Fruit fly (Drosophila melanogaster) whole organism, pupa: Measurements from ENCODE around the gene CG31098.

ENCODE experiments used
- CG10348 ChIP-seq: fragments of 200-800 bp; sonication (Bioruptor generic); IDR thresholded peaks from 2 replicates; pipeline ENCODE4 v1.3.6; 2022; ENCODE audit warnings: missing biosample characterization, missing genetic modification characterization
- CG12605 ChIP-seq: fragments of 200-800 bp; sonication (Bioruptor generic); IDR thresholded peaks from 2 replicates; pipeline ENCODE4 v1.3.6; 2022; ENCODE audit warnings: missing biosample characterization, missing genetic modification characterization
- CG13204 ChIP-seq: fragments of 200-800 bp; sonication (Bioruptor generic); optimal IDR thresholded peaks from 2 replicates; lab custom pipeline; 2018; ENCODE audit warnings: missing biosample characterization, mild to moderate bottlenecking, missing genetic modification characterization, moderate library complexity
- CG14655 ChIP-seq: fragments of 200-800 bp; sonication (Bioruptor generic); optimal IDR thresholded peaks from 3 replicates; lab custom pipeline; 2017; ENCODE audit warnings: mild to moderate bottlenecking, missing biosample characterization, missing genetic modification reagents, missing genetic modification characterization
- CG15710 ChIP-seq: fragments of 200-800 bp; sonication (Bioruptor generic); optimal IDR thresholded peaks from 2 replicates; lab custom pipeline; 2018; ENCODE audit warnings: missing biosample characterization, mild to moderate bottlenecking, missing genetic modification characterization, moderate library complexity
- CG17806 ChIP-seq: fragments of 200-800 bp; sonication (Bioruptor generic); optimal IDR thresholded peaks from 2 replicates; lab custom pipeline; 2018; ENCODE audit warnings: missing biosample characterization, mild to moderate bottlenecking, missing genetic modification characterization, moderate library complexity
- CG32121 ChIP-seq: fragments of 200-800 bp; sonication (Bioruptor generic); IDR thresholded peaks from 2 replicates; pipeline ENCODE4 v1.3.6; 2022; ENCODE audit warnings: missing biosample characterization, missing genetic modification characterization
- CG34367 ChIP-seq: fragments of 200-800 bp; sonication (Bioruptor generic); optimal IDR thresholded peaks from 2 replicates; lab custom pipeline; 2018; ENCODE audit warnings: missing biosample characterization, mild to moderate bottlenecking, missing genetic modification characterization
- CG4496 ChIP-seq: fragments of 200-800 bp; sonication (Bioruptor generic); IDR thresholded peaks from 3 replicates; pipeline ENCODE4 v1.3.6; 2022; ENCODE audit warnings: missing biosample characterization, missing genetic modification characterization
- CG8159 ChIP-seq: fragments of 200-800 bp; sonication (Bioruptor generic); optimal IDR thresholded peaks from 3 replicates; lab custom pipeline; 2018; ENCODE audit warnings: missing biosample characterization, mild to moderate bottlenecking, missing genetic modification characterization, moderate library complexity
- CG8301 ChIP-seq: fragments of 200-800 bp; sonication (Bioruptor generic); optimal IDR thresholded peaks from 2 replicates; lab custom pipeline; 2018; ENCODE audit warnings: missing biosample characterization, mild to moderate bottlenecking, missing genetic modification characterization
- CG9948 ChIP-seq: fragments of 200-800 bp; sonication (Bioruptor generic); optimal IDR thresholded peaks from 2 replicates; lab custom pipeline; 2018; ENCODE audit warnings: missing biosample characterization, mild to moderate bottlenecking, missing genetic modification characterization, moderate library complexity
- D1 ChIP-seq: fragments of 200-800 bp; sonication (Bioruptor generic); optimal IDR thresholded peaks from 2 replicates; lab custom pipeline; 2018; ENCODE audit warnings: missing biosample characterization, mild to moderate bottlenecking, missing genetic modification characterization, moderate library complexity
- EcR ChIP-seq: fragments of 200-800 bp; sonication (Bioruptor generic); optimal IDR thresholded peaks from 3 replicates; lab custom pipeline; 2019; ENCODE audit warnings: missing biosample characterization, missing genetic modification characterization, mild to moderate bottlenecking, moderate library complexity, missing genetic modification reagents
- Ets98B ChIP-seq: fragments of 200-800 bp; sonication (Bioruptor generic); IDR thresholded peaks from 2 replicates; pipeline ENCODE4 v1.3.6; 2022; ENCODE audit warnings: missing biosample characterization, missing genetic modification characterization
- Pif1A ChIP-seq: fragments of 200-800 bp; sonication (Bioruptor generic); optimal IDR thresholded peaks from 3 replicates; lab custom pipeline; 2016; ENCODE audit warnings: missing biosample characterization, missing genetic modification characterization
- Pif1B ChIP-seq: fragments of 200-800 bp; sonication (Bioruptor generic); optimal IDR thresholded peaks from 3 replicates; lab custom pipeline; 2016; ENCODE audit warnings: missing biosample characterization, missing genetic modification characterization
- Snoo ChIP-seq: fragments of 200-800 bp; sonication (Bioruptor generic); optimal IDR thresholded peaks from 3 replicates; lab custom pipeline; 2017; ENCODE audit warnings: missing biosample characterization, mild to moderate bottlenecking, missing genetic modification characterization, inconsistent platforms
- fd96Ca ChIP-seq: fragments of 200-800 bp; sonication (Bioruptor generic); IDR thresholded peaks from 3 replicates; pipeline ENCODE4 v1.3.6; 2022; ENCODE audit warnings: missing biosample characterization, missing genetic modification characterization
- gl ChIP-seq: fragments of 200-800 bp; sonication (Bioruptor generic); optimal IDR thresholded peaks from 2 replicates; lab custom pipeline; 2018; ENCODE audit warnings: missing biosample characterization, mild to moderate bottlenecking, missing genetic modification characterization
- rn ChIP-seq: fragments of 200-800 bp; sonication (Bioruptor generic); IDR thresholded peaks from 2 replicates; pipeline ENCODE4 v1.3.6; 2022; ENCODE audit warnings: missing biosample characterization, missing genetic modification characterization

The CG31098 gene

dm6 chr3R:25321681-25322080 lies 28.9 kb upstream of the CG31098 start:
- TF ChIP-seq gl (tag; lab: Kevin White, UChicago) (no peak), CG9948 (no peak), CG34367 (tag; lab: Kevin White, UChicago) (no peak), CG17806 (tag; lab: Kevin White, UChicago) (no peak), D1 (tag; lab: Kevin White, UChicago) (no peak), CG8159 (no peak), CG10348 (GFP tag; lab: Robert Waterston, UW) (no peak), CG8301 (no peak), Snoo (tag; lab: Kevin White, UChicago) (no peak), Pif1B (GFP tag; lab: Kevin White, UChicago) (no peak), CG13204 (GFP tag; lab: Kevin White, UChicago) (no peak), EcR (GFP tag; lab: Kevin White, UChicago) (no peak), CG4496 (no peak)

DNA sequence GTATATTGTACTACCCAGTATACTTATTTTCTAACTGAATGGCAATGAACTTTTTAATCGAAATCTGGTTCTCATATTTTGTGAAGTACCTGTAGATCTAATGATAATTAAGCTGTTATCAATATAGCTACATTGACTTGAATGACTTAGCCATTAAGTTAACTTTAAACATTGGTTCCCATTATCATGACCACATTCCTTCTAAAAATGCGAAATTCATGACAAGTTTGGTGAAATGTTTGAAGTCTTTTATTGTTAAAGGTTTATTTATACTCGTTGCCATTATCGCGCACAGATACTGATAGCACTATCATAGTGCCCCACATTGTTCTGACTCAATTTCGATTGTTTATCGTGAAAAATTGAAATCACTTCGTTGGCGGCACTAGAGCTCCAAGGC lies 28.1 kb upstream of the CG31098 start:
- no peak for TF ChIP-seq D1 (tag; lab: Kevin White, UChicago)
- no peak for TF ChIP-seq CG8301
- no peak for TF ChIP-seq CG32121 (GFP tag; lab: Robert Waterston, UW)
- TF ChIP-seq gl (tag; lab: Kevin White, UChicago), result no peak
- TF ChIP-seq Pif1A, result no peak
- TF ChIP-seq CG8159, result no peak
- no peak for TF ChIP-seq CG13204 (GFP tag; lab: Kevin White, UChicago)
- TF ChIP-seq CG9948, result no peak
- no peak for TF ChIP-seq CG14655 (GFP tag; lab: Kevin White, UChicago)
- TF ChIP-seq rn (GFP tag; lab: Robert Waterston, UW), result no peak
- TF ChIP-seq CG10348 (GFP tag; lab: Robert Waterston, UW), result no peak
- TF ChIP-seq EcR (GFP tag; lab: Kevin White, UChicago), result no peak
- TF ChIP-seq Pif1B (GFP tag; lab: Kevin White, UChicago), result no peak
- TF ChIP-seq fd96Ca, result no peak
- no peak for TF ChIP-seq CG17806 (tag; lab: Kevin White, UChicago)
- no peak for TF ChIP-seq CG4496
- no peak for TF ChIP-seq CG34367 (tag; lab: Kevin White, UChicago)
- TF ChIP-seq, all 21 proteins: peak for 0

dm6 chr3R:25320051-25320705 lies 27.4 kb upstream of the CG31098 start, which contains the start of gene CG10560:
Gene CG10560, minus strand, starts transcription at chr3R:25320101.
- TF ChIP-seq rn (GFP tag; lab: Robert Waterston, UW), result no peak
- no peak for TF ChIP-seq CG34367 (tag; lab: Kevin White, UChicago)
- TF ChIP-seq CG10348 (GFP tag; lab: Robert Waterston, UW), result no peak
- no peak for TF ChIP-seq CG15710 (tag; lab: Kevin White, UChicago)
- TF ChIP-seq Pif1B (GFP tag; lab: Kevin White, UChicago), result no peak
- TF ChIP-seq CG12605 (GFP tag; lab: Robert Waterston, UW), result no peak
- no peak for TF ChIP-seq Snoo (tag; lab: Kevin White, UChicago)
- TF ChIP-seq Ets98B (GFP tag; lab: Robert Waterston, UW), result no peak
- TF ChIP-seq, all 21 proteins: peak for 0

DNA sequence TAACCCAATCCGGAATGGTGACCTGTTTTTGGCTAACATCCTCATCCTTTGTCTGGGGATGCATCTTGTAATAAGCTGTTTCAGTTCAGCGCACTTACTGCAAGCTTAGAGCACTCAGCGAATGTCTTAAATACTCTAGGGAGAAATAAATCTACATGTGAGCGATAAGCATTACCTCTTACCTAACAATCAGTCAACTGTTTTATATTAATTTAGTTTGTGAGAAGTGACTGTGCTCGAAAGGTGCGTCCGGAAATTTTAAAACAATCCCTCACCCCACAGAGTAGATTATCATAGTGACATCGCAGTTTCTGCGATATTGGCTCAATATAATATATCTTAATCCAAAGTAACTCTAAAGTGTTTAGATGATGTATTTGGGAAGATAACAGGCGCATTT lies 25.2 kb upstream of the CG31098 start, which contains the start of gene CG10553:
CG10553 (minus strand) TSS at position 101 of the 400 bp plus-strand sequence.
- TF ChIP-seq rn (GFP tag; lab: Robert Waterston, UW) (no peak), CG4496 (no peak), CG15710 (tag; lab: Kevin White, UChicago) (no peak), CG17806 (tag; lab: Kevin White, UChicago) (no peak), CG12605 (GFP tag; lab: Robert Waterston, UW) (no peak), CG13204 (GFP tag; lab: Kevin White, UChicago) (no peak), CG14655 (GFP tag; lab: Kevin White, UChicago) (no peak), CG8159 (no peak), CG32121 (GFP tag; lab: Robert Waterston, UW) (no peak), Ets98B (GFP tag; lab: Robert Waterston, UW) (no peak), Pif1A (no peak), CG34367 (tag; lab: Kevin White, UChicago) (no peak), gl (tag; lab: Kevin White, UChicago) (no peak), CG8301 (no peak), fd96Ca (no peak), CG10348 (GFP tag; lab: Robert Waterston, UW) (no peak), CG9948 (no peak), D1 (tag; lab: Kevin White, UChicago) (no peak)

dm6 chr3R:25316016-25316415 lies 23.2 kb upstream of the CG31098 start, which contains the start of gene CG10559:
Gene CG10559, minus strand, starts transcription at chr3R:25316116.
- TF ChIP-seq CG12605 (GFP tag; lab: Robert Waterston, UW), result no peak
- no peak for TF ChIP-seq CG17806 (tag; lab: Kevin White, UChicago)

DNA sequence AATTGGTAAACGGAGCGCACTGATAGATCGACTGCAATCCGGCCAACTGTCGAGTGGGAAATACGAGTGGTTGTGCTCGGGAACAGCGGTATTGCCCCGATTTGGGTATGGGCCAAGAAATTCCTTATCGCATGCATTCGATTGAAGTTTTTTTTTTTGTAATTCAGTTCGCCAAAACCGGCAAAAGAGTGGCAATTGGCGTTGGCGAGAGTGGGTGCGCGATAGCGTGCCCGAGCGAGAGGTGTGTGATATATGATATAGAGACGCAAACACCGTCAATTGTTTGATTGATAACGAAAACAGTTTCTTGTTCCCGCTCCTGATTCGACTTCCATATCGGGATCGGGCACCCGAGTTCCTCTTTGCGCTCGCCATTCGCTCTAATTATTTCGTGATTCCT lies 21.0 kb upstream of the CG31098 start, which contains the start of gene CG31087:
CG31087 (minus strand) TSS at position 63 of the 400 bp plus-strand sequence.
- TF ChIP-seq CG15710 (tag; lab: Kevin White, UChicago) (no peak), gl (tag; lab: Kevin White, UChicago) (no peak), EcR (GFP tag; lab: Kevin White, UChicago) (no peak), CG32121 (GFP tag; lab: Robert Waterston, UW) (no peak), fd96Ca (no peak), Pif1B (GFP tag; lab: Kevin White, UChicago) (no peak), CG8301 (no peak), CG4496 (no peak), CG17806 (tag; lab: Kevin White, UChicago) (no peak), rn (GFP tag; lab: Robert Waterston, UW) (no peak), CG9948 (no peak), CG34367 (tag; lab: Kevin White, UChicago) (no peak), CG8159 (no peak), Pif1A (no peak), CG12605 (GFP tag; lab: Robert Waterston, UW) (no peak), CG13204 (GFP tag; lab: Kevin White, UChicago) (no peak), D1 (tag; lab: Kevin White, UChicago) (no peak), CG10348 (GFP tag; lab: Robert Waterston, UW) (no peak), CG14655 (GFP tag; lab: Kevin White, UChicago) (no peak), Snoo (tag; lab: Kevin White, UChicago) (no peak)
